Worm (Caenorhabditis elegans) whole organism, midembryonic: Measurements from ENCODE around the gene spl-1.

Source experiments
- T22C8.4 ChIP-seq: fragments of 200-800 bp; sonication (Bioruptor generic); IDR thresholded peaks from 2 replicates; pipeline ENCODE4 v1.3.6; 2022; ENCODE audit warnings: missing genetic modification characterization, missing compliant biosample characterization
- cog-1 ChIP-seq: sonication (generic microtip); optimal IDR thresholded peaks from 2 replicates; lab custom pipeline; 2016; ENCODE audit warnings: missing genetic modification characterization, missing compliant biosample characterization
- flt-1 ChIP-seq: fragments of 200-800 bp; sonication (Bioruptor generic); IDR thresholded peaks from 2 replicates; pipeline ENCODE4 v1.3.6; 2022; ENCODE audit warnings: missing genetic modification characterization, missing compliant biosample characterization
- klf-2 ChIP-seq: fragments of 200-800 bp; sonication (Bioruptor generic); conservative IDR thresholded peaks from 2 replicates; pipeline ENCODE4 v1.3.6; 2022; ENCODE audit warnings: missing genetic modification reagents, missing genetic modification characterization, missing compliant biosample characterization
- med-1 ChIP-seq: sonication (generic microtip); optimal IDR thresholded peaks from 2 replicates; lab custom pipeline; 2017; ENCODE audit warnings: missing genetic modification characterization, mild to moderate bottlenecking, missing compliant biosample characterization, antibody characterized with exemption, missing genetic modification reagents; ENCODE audit not compliant: insufficient read depth
- ref-1 ChIP-seq: fragments of 200-800 bp; sonication (Bioruptor generic); conservative IDR thresholded peaks from 2 replicates; pipeline ENCODE4 v1.3.6; 2022; ENCODE audit warnings: missing genetic modification reagents, missing genetic modification characterization, missing compliant biosample characterization
- tab-1 ChIP-seq: fragments of 200-800 bp; sonication (Bioruptor generic); IDR thresholded peaks from 2 replicates; pipeline ENCODE4 v1.3.6; 2022; ENCODE audit warnings: missing genetic modification characterization, missing compliant biosample characterization
- ztf-23 ChIP-seq: fragments of 200-800 bp; sonication (Bioruptor generic); IDR thresholded peaks from 2 replicates; pipeline ENCODE4 v1.3.6; 2022; ENCODE audit warnings: missing genetic modification reagents, missing genetic modification characterization, missing compliant biosample characterization
- ztf-29 ChIP-seq: fragments of 200-800 bp; sonication (Bioruptor generic); IDR thresholded peaks from 2 replicates; pipeline ENCODE4 v1.3.6; 2022; ENCODE audit warnings: missing genetic modification reagents, missing genetic modification characterization, missing compliant biosample characterization

Gene spl-1

ce11 chrIV:372146-372789 is 10.7 kb downstream of the spl-1 start:
- TF ChIP-seq flt-1 (peak; percentile 21; the same call in 1 of the 2 replicates), med-1 (GFP tag; lab: Kevin White, UChicago) (no peak), tab-1 (no peak), ref-1 (GFP tag; lab: Robert Waterston, UW) (no peak), ztf-23 (0 out of 2 replicates have a peak, but pooled peaks have one; percentile 47), klf-2 (no peak), T22C8.4 (GFP tag; lab: Robert Waterston, UW) (no peak), ztf-29 (GFP tag; lab: Robert Waterston, UW) (no peak), cog-1 (tag; lab: Kevin White, UChicago) (peak; percentile 22)

- TF ChIP-seq flt-1 (no peak), med-1 (GFP tag; lab: Kevin White, UChicago) (no peak), cog-1 (tag; lab: Kevin White, UChicago) (peak; percentile 25), klf-2 (no peak), T22C8.4 (GFP tag; lab: Robert Waterston, UW) (no peak), tab-1 (no peak)
These were observed 16.6 kb downstream of the spl-1 start for ce11 chrIV:366406-366805.

ce11 chrIV:364983-365382 is 18.0 kb downstream of the spl-1 start:
- TF ChIP-seq tab-1 = no peak
- TF ChIP-seq med-1 (GFP tag; lab: Kevin White, UChicago) = no peak
- TF ChIP-seq ref-1 (GFP tag; lab: Robert Waterston, UW) = no peak
- no peak for TF ChIP-seq ztf-23
- no peak for TF ChIP-seq ztf-29 (GFP tag; lab: Robert Waterston, UW)
- TF ChIP-seq T22C8.4 (GFP tag; lab: Robert Waterston, UW) = no peak
- no peak for TF ChIP-seq klf-2
- TF ChIP-seq flt-1 = no peak
- no peak for TF ChIP-seq cog-1 (tag; lab: Kevin White, UChicago)

ce11 chrIV:343279-343678 is 39.7 kb downstream of the spl-1 start:
- TF ChIP-seq ztf-23 (no peak), ztf-29 (GFP tag; lab: Robert Waterston, UW) (no peak), med-1 (GFP tag; lab: Kevin White, UChicago) (no peak), ref-1 (GFP tag; lab: Robert Waterston, UW) (no peak)

ce11 chrIV:339508-339907 is 43.5 kb downstream of the spl-1 start, which contains the start of gene cdh-8:
TSS of gene cdh-8 (plus strand) at chrIV:339808.
- no peak for TF ChIP-seq tab-1
- no peak for TF ChIP-seq ref-1 (GFP tag; lab: Robert Waterston, UW)
- TF ChIP-seq T22C8.4 (GFP tag; lab: Robert Waterston, UW) = no peak
- TF ChIP-seq med-1 (GFP tag; lab: Kevin White, UChicago) = no peak
- no peak for TF ChIP-seq cog-1 (tag; lab: Kevin White, UChicago)
- no peak for TF ChIP-seq ztf-23

ce11 chrIV:338192-338831 is 44.7 kb downstream of the spl-1 start:
- no peak for TF ChIP-seq tab-1
- TF ChIP-seq med-1 (GFP tag; lab: Kevin White, UChicago) = no peak
- no peak for TF ChIP-seq cog-1 (tag; lab: Kevin White, UChicago)
- TF ChIP-seq ztf-23 = no peak
- TF ChIP-seq ref-1 (GFP tag; lab: Robert Waterston, UW) = no peak
- TF ChIP-seq ztf-29 (GFP tag; lab: Robert Waterston, UW) = no peak
- TF ChIP-seq T22C8.4 (GFP tag; lab: Robert Waterston, UW) = no peak
- TF ChIP-seq flt-1 = no peak
- no peak for TF ChIP-seq klf-2

- no peak for TF ChIP-seq ref-1 (GFP tag; lab: Robert Waterston, UW)
- no peak for TF ChIP-seq flt-1
- TF ChIP-seq tab-1 = no peak
- TF ChIP-seq T22C8.4 (GFP tag; lab: Robert Waterston, UW) = no peak
- no peak for TF ChIP-seq klf-2
These were observed 45.8 kb downstream of the spl-1 start, which contains the start of gene pxmp-4 for ce11 chrIV:337128-337646. TSS of gene pxmp-4 (minus strand) at chrIV:337178.

ce11 chrIV:330523-330922 is 52.5 kb downstream of the spl-1 start, which contains the start of gene F18F11.4:
TSS of gene F18F11.4 (plus strand) at chrIV:330823.
- TF ChIP-seq T22C8.4 (GFP tag; lab: Robert Waterston, UW) (no peak), cog-1 (tag; lab: Kevin White, UChicago) (no peak)
